Fruit fly (Drosophila melanogaster): ENCODE data around the gene CG11898.
A peak's percentile ranks its signal among the peaks of the same experiment; 100 is the strongest.

CG11898 gene

DNA sequence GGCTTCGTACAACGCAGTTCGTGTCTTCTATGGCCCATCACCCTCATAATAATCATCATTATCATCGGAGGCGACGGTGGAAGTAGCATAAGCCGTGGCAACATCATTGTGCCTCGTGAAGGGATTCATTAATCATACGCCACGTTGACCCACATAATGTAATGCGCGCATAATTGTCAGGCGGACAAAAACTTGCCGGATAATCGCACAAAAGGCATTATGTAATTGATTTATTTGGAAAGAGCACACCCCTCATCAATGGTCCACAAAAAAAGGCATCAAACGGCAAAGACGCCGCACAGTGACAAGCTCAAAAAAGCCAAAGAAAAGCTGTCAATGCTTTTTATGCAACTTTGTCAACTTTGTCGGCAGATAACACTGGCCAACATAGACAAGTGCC is 32.9 kb downstream of the CG11898 start:
- TF ChIP-seq Hr39 (GFP tag; optimal IDR thresholded peaks at IDR 0.05) (no peak), CG15336 (GFP tag; IDR thresholded peaks at IDR 0.05) (no peak), ss (GFP tag; optimal IDR thresholded peaks at IDR 0.05) (no peak), cyc (GFP tag; optimal IDR thresholded peaks at IDR 0.05) (no peak), CG10631 (GFP tag; optimal IDR thresholded peaks at IDR 0.05) (no peak)

DNA sequence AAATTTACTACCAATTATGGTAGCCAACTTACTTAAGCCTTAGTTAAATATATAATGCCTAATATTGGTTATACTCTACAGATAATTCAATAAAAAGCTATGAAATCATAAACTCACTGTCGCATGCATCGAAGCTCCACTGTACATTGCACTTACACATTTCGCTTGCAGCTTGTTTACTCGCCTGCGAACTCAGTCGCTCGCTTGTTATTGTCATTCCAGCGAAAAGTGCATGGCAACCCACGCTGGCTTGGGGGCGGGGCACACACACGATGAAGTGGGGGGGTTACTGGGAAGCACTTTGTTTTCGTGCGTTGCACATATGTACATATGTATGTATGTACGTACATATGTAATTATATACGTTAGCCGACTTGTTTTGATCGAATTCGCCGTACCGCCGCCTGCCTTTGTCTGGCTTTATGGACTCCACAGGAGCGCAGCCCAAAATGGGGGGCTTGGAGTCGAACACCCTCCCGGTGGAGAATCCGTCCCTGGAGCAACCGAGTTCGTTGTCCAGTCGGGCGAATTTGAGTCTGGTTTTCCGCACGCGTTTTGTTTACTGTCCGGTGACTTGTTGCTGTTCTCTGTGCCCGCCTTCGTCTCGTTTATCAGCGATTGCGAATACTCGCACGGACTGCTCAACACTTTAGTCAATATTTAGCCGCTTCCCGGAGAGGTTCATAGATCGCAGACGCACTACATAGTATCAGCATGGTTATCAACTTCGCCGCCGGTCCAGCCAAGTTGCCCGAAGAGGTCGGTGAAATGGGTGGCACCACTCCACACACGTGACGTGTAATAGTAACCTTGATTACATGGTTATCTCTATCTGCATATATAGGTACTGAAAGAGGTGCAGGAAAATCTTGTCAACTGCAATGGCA is 34.6 kb downstream of the CG11898 start, which contains the start of gene CG11899:
Gene CG11899 (plus strand): TSS at position 648 of the 887 bp plus-strand sequence.
- peak; percentile 74 for TF ChIP-seq Smox (GFP tag; optimal IDR thresholded peaks at IDR 0.05)
- peak; percentile 81 for TF ChIP-seq eg (GFP tag; IDR thresholded peaks at IDR 0.05)
- peak; percentile 76 for TF ChIP-seq dsx (GFP tag; optimal IDR thresholded peaks at IDR 0.05; ENCODE audit: poor library complexity, severe bottlenecking)
- TF ChIP-seq CG32006 (GFP tag; optimal IDR thresholded peaks at IDR 0.05): peak; percentile 70
- TF ChIP-seq Sox15 (GFP tag; optimal IDR thresholded peaks at IDR 0.05): peak; percentile 25
- peak; percentile 59 for TF ChIP-seq fd59A (GFP tag; optimal IDR thresholded peaks at IDR 0.05)
- TF ChIP-seq CG8119 (GFP tag; IDR thresholded peaks at IDR 0.05): peak; percentile 68
- TF ChIP-seq Ets96B (tag; optimal IDR thresholded peaks at IDR 0.05): peak; percentile 48
- TF ChIP-seq Eip75B (GFP tag; optimal IDR thresholded peaks at IDR 0.05): peak; percentile 88
- peak; percentile 65 for TF ChIP-seq Hr4 (GFP tag; optimal IDR thresholded peaks at IDR 0.05)
- TF ChIP-seq achi (GFP tag; optimal IDR thresholded peaks at IDR 0.05): peak; percentile 60
- peak; percentile 87 for TF ChIP-seq Met (GFP tag; optimal IDR thresholded peaks at IDR 0.05)
- peak; percentile 71 for TF ChIP-seq dac (GFP tag; optimal IDR thresholded peaks at IDR 0.05)
- peak; percentile 55 for TF ChIP-seq CG8632 (GFP tag; optimal IDR thresholded peaks at IDR 0.05)
- TF ChIP-seq Hr38 (GFP tag; optimal IDR thresholded peaks at IDR 0.05): no peak
- TF ChIP-seq CG6854 (GFP tag; optimal IDR thresholded peaks at IDR 0.05): peak; percentile 97
- TF ChIP-seq CG3032 (tag; optimal IDR thresholded peaks at IDR 0.05): peak; percentile 56
- peak; percentile 94 for TF ChIP-seq CG3919 (GFP tag; optimal IDR thresholded peaks at IDR 0.05)
- TF ChIP-seq CG10669 (GFP tag; optimal IDR thresholded peaks at IDR 0.05): peak; percentile 64
- peak; percentile 85 for TF ChIP-seq Eip78C (GFP tag)
- peak; percentile 26 for TF ChIP-seq CG4318 (GFP tag; optimal IDR thresholded peaks at IDR 0.05)
- peak; percentile 95 for TF ChIP-seq CG6163 (GFP tag; IDR thresholded peaks at IDR 0.05)
- peak; percentile 93 for TF ChIP-seq CG1621 (tag; optimal IDR thresholded peaks at IDR 0.05)
- peak; percentile 58 for TF ChIP-seq Blimp-1 (GFP tag; optimal IDR thresholded peaks at IDR 0.05)
- peak; percentile 85 for TF ChIP-seq esn (GFP tag; optimal IDR thresholded peaks at IDR 0.05)
- peak; percentile 75 for TF ChIP-seq fd85E (GFP tag; optimal IDR thresholded peaks at IDR 0.05)
- TF ChIP-seq net (GFP tag; optimal IDR thresholded peaks at IDR 0.05): peak; percentile 77
- TF ChIP-seq OdsH (GFP tag; optimal IDR thresholded peaks at IDR 0.05): peak; percentile 68
- peak; percentile 64 for TF ChIP-seq acj6 (GFP tag; optimal IDR thresholded peaks at IDR 0.05)
- TF ChIP-seq CG34406 (GFP tag; optimal IDR thresholded peaks at IDR 0.05): peak; percentile 61
- peak; percentile 94 for TF ChIP-seq Eip93F (GFP tag; optimal IDR thresholded peaks at IDR 0.05)
- peak; percentile 54 for TF ChIP-seq CG8319 (GFP tag; optimal IDR thresholded peaks at IDR 0.05)
- TF ChIP-seq CG11902 (GFP tag; optimal IDR thresholded peaks at IDR 0.05): peak; percentile 99
- TF ChIP-seq CG6808 (GFP tag; optimal IDR thresholded peaks at IDR 0.05): peak; percentile 67
- TF ChIP-seq CG11294 (GFP tag; IDR thresholded peaks at IDR 0.05): peak; percentile 41; the same call in 1 of the 2 replicates
- TF ChIP-seq CG7368 (GFP tag; optimal IDR thresholded peaks at IDR 0.05): peak; percentile 72
- TF ChIP-seq svp (GFP tag): peak; percentile 98
- peak; percentile 81 for TF ChIP-seq Lpt (GFP tag; optimal IDR thresholded peaks at IDR 0.05)
- peak; percentile 39 for TF ChIP-seq fkh (GFP tag; optimal IDR thresholded peaks at IDR 0.05)
- TF ChIP-seq CG15336 (GFP tag; IDR thresholded peaks at IDR 0.05): peak; percentile 78
- TF ChIP-seq spab (GFP tag; optimal IDR thresholded peaks at IDR 0.05): peak; percentile 68
- TF ChIP-seq CG6792 (GFP tag; optimal IDR thresholded peaks at IDR 0.05): peak; percentile 77
- peak; percentile 47 for TF ChIP-seq CG16779 (tag; optimal IDR thresholded peaks at IDR 0.05)
- TF ChIP-seq Ets21C (GFP tag; optimal IDR thresholded peaks at IDR 0.05): peak; percentile 75

All from whole organism, prepupa.